Worm (Caenorhabditis elegans) whole organism, early embryonic: ENCODE data around the gene coa-3.

ENCODE experiments used
- F13C5.2 ChIP-seq: sonication (generic microtip); optimal IDR thresholded peaks from 2 replicates; lab custom pipeline; 2017; ENCODE audit warnings: mild to moderate bottlenecking, missing genetic modification characterization, inconsistent platforms, missing compliant biosample characterization
- ama-1 ChIP-seq: fragments of 150-350 bp; optimal IDR thresholded peaks from 2 replicates; lab custom pipeline; 2014
- ceh-13 ChIP-seq: fragments of 200-800 bp; sonication (Bioruptor generic); optimal IDR thresholded peaks from 2 replicates; lab custom pipeline; 2018; ENCODE audit warnings: mild to moderate bottlenecking, missing genetic modification characterization, missing compliant biosample characterization
- ets-7 ChIP-seq: sonication (generic microtip); optimal IDR thresholded peaks from 2 replicates; lab custom pipeline; 2016; ENCODE audit warnings: missing genotype, missing genetic modification characterization, missing compliant biosample characterization
- flt-1 ChIP-seq: fragments of 200-800 bp; sonication (Bioruptor generic); IDR thresholded peaks from 2 replicates; pipeline ENCODE4 v1.3.6; 2022; ENCODE audit warnings: missing genetic modification characterization, missing compliant biosample characterization
- scrt-1 ChIP-seq: fragments of 200-800 bp; sonication (Bioruptor generic); IDR thresholded peaks from 2 replicates; pipeline ENCODE4 v1.3.6; 2022; ENCODE audit warnings: missing genetic modification characterization, missing compliant biosample characterization
- sea-1 ChIP-seq: fragments of 200-800 bp; sonication (Bioruptor generic); conservative IDR thresholded peaks from 2 replicates; pipeline ENCODE4 v1.3.6; 2022; ENCODE audit warnings: missing genetic modification characterization, missing compliant biosample characterization
- tbx-11 ChIP-seq: fragments of 200-800 bp; sonication (Bioruptor generic); IDR thresholded peaks from 2 replicates; pipeline ENCODE4 v1.3.6; 2022; ENCODE audit warnings: missing genetic modification characterization, missing compliant biosample characterization
- tbx-37 ChIP-seq: fragments of 200-800 bp; sonication (Bioruptor generic); conservative IDR thresholded peaks from 2 replicates; pipeline ENCODE4 v1.3.6; 2022; ENCODE audit warnings: missing genetic modification reagents, missing genetic modification characterization, missing compliant biosample characterization

ce11 chrII:4572579-4572978, 29.9 kb downstream of the coa-3 start:
- TF ChIP-seq flt-1 (GFP tag; lab: Robert Waterston, UW): no peak
- no peak for TF ChIP-seq ama-1 (lab: Kevin White, UChicago)
- no peak for TF ChIP-seq ceh-13 (GFP tag; lab: Kevin White, UChicago)
- TF ChIP-seq tbx-37 (GFP tag; lab: Robert Waterston, UW): no peak
- no peak for TF ChIP-seq scrt-1 (GFP tag; lab: Robert Waterston, UW)
- no peak for TF ChIP-seq ets-7 (tag; lab: Kevin White, UChicago)
- no peak for TF ChIP-seq F13C5.2 (tag; lab: Kevin White, UChicago)
- no peak for TF ChIP-seq tbx-11 (GFP tag; lab: Robert Waterston, UW)
- no peak for TF ChIP-seq sea-1 (GFP tag; lab: Robert Waterston, UW)
